Worm (Caenorhabditis elegans) whole organism, young adult: Measurements from ENCODE around the gene C34C12.6.

Experiments
- B0035.1 ChIP-seq: sonication (generic microtip); optimal IDR thresholded peaks from 2 replicates; lab custom pipeline; 2016; ENCODE audit warnings: missing genetic modification characterization, mild to moderate bottlenecking, missing compliant biosample characterization, missing genotype, missing genetic modification reagents
- B0336.3 ChIP-seq: fragments of 200-800 bp; sonication (Bioruptor generic); IDR thresholded peaks from 2 replicates; pipeline ENCODE4 v1.3.6; 2022; ENCODE audit warnings: missing genetic modification characterization, missing compliant biosample characterization
- C06A6.2 ChIP-seq: fragments of 200-800 bp; sonication (Bioruptor generic); conservative IDR thresholded peaks from 2 replicates; pipeline ENCODE4 v1.3.6; 2022; ENCODE audit warnings: missing genetic modification characterization, missing compliant biosample characterization
- C17E4.6 ChIP-seq: fragments of 200-800 bp; sonication (Bioruptor generic); IDR thresholded peaks from 2 replicates; pipeline ENCODE4 v1.3.6; 2022; ENCODE audit warnings: missing genetic modification reagents, missing genetic modification characterization, missing compliant biosample characterization
- F10E7.11 ChIP-seq: sonication (generic microtip); optimal IDR thresholded peaks from 2 replicates; lab custom pipeline; 2017; ENCODE audit warnings: mild to moderate bottlenecking, missing genetic modification characterization, moderate library complexity, missing compliant biosample characterization
- F22D6.2 ChIP-seq: sonication (generic microtip); optimal IDR thresholded peaks from 2 replicates; lab custom pipeline; 2016; ENCODE audit warnings: mild to moderate bottlenecking, missing genetic modification characterization, missing compliant biosample characterization
- F39B2.1 ChIP-seq: fragments of 200-800 bp; sonication (Bioruptor generic); IDR thresholded peaks from 2 replicates; pipeline ENCODE4 v1.3.6; 2022; ENCODE audit warnings: missing genetic modification reagents, missing genetic modification characterization, missing compliant biosample characterization
- F52B5.7 ChIP-seq: sonication (generic microtip); optimal IDR thresholded peaks from 2 replicates; lab custom pipeline; 2016; ENCODE audit warnings: mild to moderate bottlenecking, missing genetic modification characterization, missing compliant biosample characterization
- F55B11.4 ChIP-seq: sonication (generic microtip); optimal IDR thresholded peaks from 2 replicates; lab custom pipeline; 2016; ENCODE audit warnings: missing compliant biosample characterization, missing genetic modification characterization, borderline replicate concordance; ENCODE audit not compliant: insufficient read depth
- F57A8.1 ChIP-seq: fragments of 200-800 bp; sonication (Bioruptor generic); optimal IDR thresholded peaks from 2 replicates; lab custom pipeline; 2018; ENCODE audit warnings: mild to moderate bottlenecking, missing genetic modification characterization, moderate library complexity, missing compliant biosample characterization
- T26A5.8 ChIP-seq: sonication (generic microtip); optimal IDR thresholded peaks from 2 replicates; lab custom pipeline; 2016; ENCODE audit warnings: missing genetic modification characterization, missing compliant biosample characterization
- Y53F4B.3 ChIP-seq: fragments of 200-800 bp; sonication (Bioruptor generic); IDR thresholded peaks from 2 replicates; pipeline ENCODE4 v1.3.6; 2022; ENCODE audit warnings: missing genetic modification reagents, missing genetic modification characterization, missing compliant biosample characterization
- Y95B8A.8 ChIP-seq: fragments of 200-800 bp; sonication (Bioruptor generic); IDR thresholded peaks from 2 replicates; pipeline ENCODE4 v1.3.6; 2022; ENCODE audit warnings: missing genetic modification reagents, missing genetic modification characterization, missing compliant biosample characterization
- ZK185.1 ChIP-seq: sonication (generic microtip); optimal IDR thresholded peaks from 2 replicates; lab custom pipeline; 2016; ENCODE audit warnings: mild to moderate bottlenecking, missing genetic modification characterization, missing compliant biosample characterization; ENCODE audit not compliant: poor library complexity, severe bottlenecking
- attf-5 ChIP-seq: fragments of 200-800 bp; sonication (Bioruptor generic); optimal IDR thresholded peaks from 2 replicates; lab custom pipeline; 2018; ENCODE audit warnings: mild to moderate bottlenecking, missing genetic modification characterization, missing compliant biosample characterization
- attf-6 ChIP-seq: fragments of 200-800 bp; sonication (Bioruptor generic); IDR thresholded peaks from 2 replicates; pipeline ENCODE4 v1.3.6; 2022; ENCODE audit warnings: missing genetic modification reagents, missing genetic modification characterization, missing compliant biosample characterization
- bed-2 ChIP-seq: fragments of 200-800 bp; sonication (Bioruptor generic); IDR thresholded peaks from 2 replicates; pipeline ENCODE4 v1.3.6; 2022; ENCODE audit warnings: missing genetic modification reagents, missing genetic modification characterization, missing compliant biosample characterization
- ccch-3 ChIP-seq: fragments of 200-800 bp; sonication (Bioruptor generic); optimal IDR thresholded peaks from 2 replicates; lab custom pipeline; 2018; ENCODE audit warnings: mild to moderate bottlenecking, missing genetic modification characterization, missing compliant biosample characterization
- cebp-1 ChIP-seq, 2 experiments: fragments of 200-800 bp in 1 of 2; sonication (Bioruptor generic) in 1 of 2; sonication (generic microtip) in 1 of 2; IDR thresholded peaks in 1 of 2; optimal IDR thresholded peaks in 1 of 2; 2 replicates each; pipeline versions ENCODE4 v1.3.6 to Lab custom; 2017 to 2022; ENCODE audit warnings: missing compliant biosample characterization in 2 of 2, missing genetic modification characterization in 2 of 2, mild to moderate bottlenecking in 1 of 2, missing genetic modification reagents in 1 of 2, moderate library complexity in 1 of 2
- ceh-40 ChIP-seq: fragments of 200-800 bp; sonication (Bioruptor generic); IDR thresholded peaks from 2 replicates; pipeline ENCODE4 v1.3.6; 2022; ENCODE audit warnings: missing genetic modification characterization, missing compliant biosample characterization
- ceh-58 ChIP-seq: fragments of 200-800 bp; sonication (Bioruptor generic); IDR thresholded peaks from 2 replicates; pipeline ENCODE4 v1.3.6; 2022; ENCODE audit warnings: missing genetic modification characterization, missing compliant biosample characterization
- ceh-79 ChIP-seq: sonication (generic microtip); optimal IDR thresholded peaks from 2 replicates; lab custom pipeline; 2017; ENCODE audit warnings: mild to moderate bottlenecking, missing genetic modification characterization, missing compliant biosample characterization
- die-1 ChIP-seq: sonication (generic microtip); optimal IDR thresholded peaks from 2 replicates; lab custom pipeline; 2016; ENCODE audit warnings: missing genotype, mild to moderate bottlenecking, missing genetic modification characterization, missing compliant biosample characterization
- dpl-1 ChIP-seq: fragments of 150-350 bp; optimal IDR thresholded peaks from 2 replicates; lab custom pipeline; 2014; ENCODE audit warnings: missing biosample characterization, missing genetic modification reagents, missing genetic modification characterization
- egl-18 ChIP-seq: fragments of 200-800 bp; sonication (Bioruptor generic); IDR thresholded peaks from 2 replicates; pipeline ENCODE4 v1.3.6; 2022; ENCODE audit warnings: missing genetic modification reagents, missing genetic modification characterization, missing compliant biosample characterization
- gei-17 ChIP-seq: fragments of 200-800 bp; sonication (Bioruptor generic); optimal IDR thresholded peaks from 2 replicates; lab custom pipeline; 2018; ENCODE audit warnings: mild to moderate bottlenecking, missing genetic modification characterization, missing compliant biosample characterization
- hlh-12 ChIP-seq: sonication (generic microtip); optimal IDR thresholded peaks from 2 replicates; lab custom pipeline; 2016; ENCODE audit warnings: missing genetic modification characterization, missing compliant biosample characterization
- hlh-26 ChIP-seq: fragments of 200-800 bp; sonication (Bioruptor generic); conservative IDR thresholded peaks from 2 replicates; pipeline ENCODE4 v1.3.6; 2022; ENCODE audit warnings: missing genetic modification reagents, missing genetic modification characterization, missing compliant biosample characterization
- hmg-1.2 ChIP-seq: fragments of 200-800 bp; sonication (Bioruptor generic); IDR thresholded peaks from 2 replicates; pipeline ENCODE4 v1.3.6; 2022; ENCODE audit warnings: missing genetic modification reagents, missing genetic modification characterization, missing compliant biosample characterization
- let-607 ChIP-seq, 2 experiments: fragments of 200-800 bp in 1 of 2; sonication (Bioruptor generic) in 1 of 2; sonication (generic microtip) in 1 of 2; optimal IDR thresholded peaks; 2 replicates each; lab custom pipeline; 2016 to 2018; ENCODE audit warnings: mild to moderate bottlenecking in 2 of 2, missing compliant biosample characterization in 2 of 2, missing genetic modification characterization in 2 of 2, moderate library complexity in 2 of 2, missing genotype in 1 of 2
- lir-1 ChIP-seq: fragments of 200-800 bp; sonication (Bioruptor generic); conservative IDR thresholded peaks from 2 replicates; pipeline ENCODE4 v1.3.6; 2022; ENCODE audit warnings: missing genetic modification reagents, missing genetic modification characterization, missing compliant biosample characterization
- lsy-27 ChIP-seq: sonication (generic microtip); optimal IDR thresholded peaks from 2 replicates; lab custom pipeline; 2017; ENCODE audit warnings: missing genetic modification characterization, mild to moderate bottlenecking, missing compliant biosample characterization, antibody characterized with exemption, missing genotype, borderline replicate concordance; ENCODE audit not compliant: insufficient read depth
- madf-3 ChIP-seq: fragments of 200-800 bp; sonication (Bioruptor generic); IDR thresholded peaks from 2 replicates; pipeline ENCODE4 v1.3.6; 2022; ENCODE audit warnings: missing genetic modification reagents, missing genetic modification characterization, missing compliant biosample characterization
- mcd-1 ChIP-seq: fragments of 200-800 bp; sonication (Bioruptor generic); IDR thresholded peaks from 2 replicates; pipeline ENCODE4 v1.3.6; 2022; ENCODE audit warnings: missing genetic modification reagents, missing genetic modification characterization, missing compliant biosample characterization
- nfya-1 ChIP-seq: sonication (generic microtip); optimal IDR thresholded peaks from 2 replicates; lab custom pipeline; 2017; ENCODE audit warnings: antibody characterized with exemption, missing compliant biosample characterization, missing genetic modification characterization, borderline replicate concordance; ENCODE audit not compliant: insufficient read depth
- nhr-179 ChIP-seq: sonication (generic microtip); optimal IDR thresholded peaks from 2 replicates; lab custom pipeline; 2016; ENCODE audit warnings: mild to moderate bottlenecking, missing genetic modification characterization, missing compliant biosample characterization
- nhr-80 ChIP-seq: sonication (generic microtip); optimal IDR thresholded peaks from 2 replicates; lab custom pipeline; 2016; ENCODE audit warnings: missing genetic modification characterization, missing compliant biosample characterization
- pbrm-1 ChIP-seq: fragments of 200-800 bp; sonication (Bioruptor generic); IDR thresholded peaks from 2 replicates; pipeline ENCODE4 v1.3.6; 2022; ENCODE audit warnings: missing genetic modification reagents, missing genetic modification characterization, missing compliant biosample characterization
- pha-4 ChIP-seq: fragments of 150-350 bp; sonication (generic microtip); optimal IDR thresholded peaks from 2 replicates; lab custom pipeline; 2014; ENCODE audit warnings: missing biosample characterization, missing genetic modification reagents, missing genetic modification characterization
- rec-8 ChIP-seq, 2 experiments: sonication (generic microtip); optimal IDR thresholded peaks; 2 replicates each; lab custom pipeline; 2016; ENCODE audit warnings: mild to moderate bottlenecking in 2 of 2, missing genetic modification characterization in 2 of 2, missing genetic modification reagents in 2 of 2, missing genotype in 2 of 2, missing biosample characterization in 1 of 2, missing compliant biosample characterization in 1 of 2, moderate library complexity in 1 of 2
- repo-1 ChIP-seq: sonication (generic microtip); optimal IDR thresholded peaks from 2 replicates; lab custom pipeline; 2017; ENCODE audit warnings: mild to moderate bottlenecking, missing genetic modification characterization, missing compliant biosample characterization
- sea-2 ChIP-seq: fragments of 200-800 bp; sonication (Bioruptor generic); IDR thresholded peaks from 2 replicates; pipeline ENCODE4 v1.3.6; 2022; ENCODE audit warnings: missing genetic modification characterization, missing compliant biosample characterization
- snpc-1.3 ChIP-seq: sonication (generic microtip); optimal IDR thresholded peaks from 2 replicates; lab custom pipeline; 2017; ENCODE audit warnings: missing genetic modification characterization, mild to moderate bottlenecking, missing compliant biosample characterization, antibody characterized with exemption, moderate library complexity, missing genotype, missing genetic modification reagents; ENCODE audit not compliant: insufficient read depth
- tbx-9 ChIP-seq: sonication (generic microtip); optimal IDR thresholded peaks from 2 replicates; lab custom pipeline; 2016; ENCODE audit warnings: borderline replicate concordance, missing genetic modification characterization, inconsistent platforms, missing compliant biosample characterization
- unc-62 ChIP-seq: fragments of 150-350 bp; optimal IDR thresholded peaks from 2 replicates; lab custom pipeline; 2014; ENCODE audit warnings: missing biosample characterization, missing genetic modification reagents, missing genetic modification characterization
- zfh-2 ChIP-seq: fragments of 200-800 bp; sonication (Bioruptor generic); conservative IDR thresholded peaks from 2 replicates; pipeline ENCODE4 v1.3.6; 2022; ENCODE audit warnings: missing genetic modification reagents, missing genetic modification characterization, missing compliant biosample characterization
- ztf-22 ChIP-seq: fragments of 200-800 bp; sonication (Bioruptor generic); optimal IDR thresholded peaks from 2 replicates; lab custom pipeline; 2018; ENCODE audit warnings: mild to moderate bottlenecking, missing genetic modification characterization, moderate library complexity, missing compliant biosample characterization
- ztf-6 ChIP-seq: fragments of 200-800 bp; sonication (Bioruptor generic); IDR thresholded peaks from 2 replicates; pipeline ENCODE4 v1.3.6; 2022; ENCODE audit warnings: missing genetic modification reagents, missing genetic modification characterization, missing compliant biosample characterization

The C34C12.6 gene

DNA sequence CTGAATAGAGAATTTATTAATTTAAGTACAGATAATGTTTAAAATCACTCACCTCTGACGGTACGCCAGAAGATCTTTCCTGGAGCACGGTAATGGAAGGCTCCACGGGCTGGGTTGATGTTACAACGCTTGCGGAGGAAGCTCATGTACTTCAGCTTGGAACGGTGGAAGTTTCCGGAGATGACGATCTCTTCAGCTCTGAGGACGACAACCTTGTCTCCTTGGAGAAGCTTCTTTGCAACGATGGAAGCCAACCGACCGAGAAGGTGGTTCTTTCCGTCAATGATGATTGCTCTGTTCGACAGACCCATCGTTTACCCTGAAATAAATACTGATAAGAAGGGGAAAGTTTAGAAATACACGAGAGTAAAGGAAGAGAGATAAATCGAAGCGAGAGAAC is 20.9 kb downstream of the C34C12.6 start, which contains the start of gene rpl-16 (continued):
- TF ChIP-seq attf-5 (GFP tag; lab: Kevin White, UChicago): no peak
- no peak for TF ChIP-seq C06A6.2
- TF ChIP-seq hlh-12: no peak
- no peak for TF ChIP-seq T26A5.8
- no peak for TF ChIP-seq nfya-1
- peak; percentile 31 for TF ChIP-seq pbrm-1
- peak; percentile 62; the same call in 1 of the 2 replicates for TF ChIP-seq egl-18 (GFP tag; lab: Robert Waterston, UW)
- no peak for TF ChIP-seq F57A8.1 (GFP tag; lab: Kevin White, UChicago)
- TF ChIP-seq zfh-2: no peak
- TF ChIP-seq attf-6 (GFP tag; lab: Robert Waterston, UW): 0 out of 2 replicates have a peak, but pooled peaks have one; percentile 7
- no peak for TF ChIP-seq lsy-27 (tag; lab: Kevin White, UChicago)
- no peak for TF ChIP-seq F10E7.11 (tag; lab: Kevin White, UChicago)
- no peak for TF ChIP-seq snpc-1.3 (tag; lab: Kevin White, UChicago)
- no peak for TF ChIP-seq ccch-3 (GFP tag; lab: Kevin White, UChicago)
- no peak for TF ChIP-seq let-607 (tag; optimal IDR thresholded peaks at IDR 0.05; lab: Kevin White, UChicago)
- no peak for TF ChIP-seq nhr-179 (tag; lab: Kevin White, UChicago)
- TF ChIP-seq dpl-1 (GFP tag; lab: Kevin White, UChicago): no peak
- no peak for TF ChIP-seq tbx-9 (tag; lab: Kevin White, UChicago)
- TF ChIP-seq lir-1 (GFP tag; lab: Robert Waterston, UW): no peak
- TF ChIP-seq B0035.1 (tag; lab: Kevin White, UChicago): no peak
- no peak for TF ChIP-seq F22D6.2
- TF ChIP-seq F52B5.7 (tag; lab: Kevin White, UChicago): no peak
- no peak for TF ChIP-seq ztf-6 (GFP tag; lab: Robert Waterston, UW)
- TF ChIP-seq cebp-1 (GFP tag; IDR thresholded peaks at IDR 0.05; lab: Robert Waterston, UW): no peak
- peak; percentile 22 for TF ChIP-seq cebp-1 (tag; optimal IDR thresholded peaks at IDR 0.05; lab: Kevin White, UChicago)
- no peak for TF ChIP-seq unc-62 (GFP tag; lab: Kevin White, UChicago)
- TF ChIP-seq repo-1 (tag; lab: Kevin White, UChicago): peak; percentile 36
- TF ChIP-seq ceh-40 (GFP tag; lab: Robert Waterston, UW): no peak; the same call in 1 of the 2 replicates
- TF ChIP-seq F39B2.1: peak; percentile 34; the same call in 1 of the 2 replicates
- peak; percentile 17; the same call in 1 of the 2 replicates for TF ChIP-seq hmg-1.2 (GFP tag; lab: Robert Waterston, UW)
- no peak for TF ChIP-seq sea-2 (GFP tag; lab: Robert Waterston, UW)
- TF ChIP-seq F55B11.4 (tag; lab: Kevin White, UChicago): no peak
- TF ChIP-seq ztf-22: no peak
- peak; percentile 46 for TF ChIP-seq mcd-1 (GFP tag; lab: Robert Waterston, UW)
- no peak for TF ChIP-seq ceh-79
- TF ChIP-seq madf-3 (GFP tag; lab: Robert Waterston, UW): no peak
- TF ChIP-seq ZK185.1 (tag; lab: Kevin White, UChicago): no peak
- no peak for TF ChIP-seq Y95B8A.8 (GFP tag; lab: Robert Waterston, UW)
- no peak for TF ChIP-seq nhr-80
- no peak for TF ChIP-seq Y53F4B.3 (GFP tag; lab: Robert Waterston, UW)
- TF ChIP-seq C17E4.6 (GFP tag; lab: Robert Waterston, UW): no peak
- no peak; the same call in 1 of the 2 replicates for TF ChIP-seq B0336.3 (GFP tag; lab: Robert Waterston, UW)
- TF ChIP-seq bed-2 (GFP tag; lab: Robert Waterston, UW): no peak
- no peak for TF ChIP-seq die-1 (tag; lab: Kevin White, UChicago)
- TF ChIP-seq hlh-26 (GFP tag; lab: Robert Waterston, UW): no peak
- TF ChIP-seq gei-17 (GFP tag; lab: Kevin White, UChicago): no peak
- no peak for TF ChIP-seq pha-4 (tag; lab: Kevin White, UChicago)
- TF ChIP-seq ceh-58 (GFP tag; lab: Robert Waterston, UW): no peak
- TF ChIP-seq rec-8 (tag; optimal IDR thresholded peaks at IDR 0.05; lab: Kevin White, UChicago): no peak
